Fruit fly (Drosophila melanogaster) whole organism, embryonic: ENCODE results near the gene inaE.
A peak's percentile ranks its signal among the peaks of the same experiment; 100 is the strongest.

Experiments
- Bteb2 ChIP-seq: fragments of 200-800 bp; sonication (Bioruptor generic); optimal IDR thresholded peaks from 2 replicates; lab custom pipeline; 2016; ENCODE audit warnings: missing biosample characterization, missing genetic modification characterization
- CG1024 ChIP-seq: fragments of 200-800 bp; sonication (Bioruptor generic); IDR thresholded peaks from 2 replicates; pipeline ENCODE4 v1.3.6; 2022; ENCODE audit warnings: missing biosample characterization, missing genetic modification characterization
- CG11560 ChIP-seq: fragments of 200-800 bp; sonication (Bioruptor generic); IDR thresholded peaks from 3 replicates; pipeline ENCODE4 v1.3.6; 2022; ENCODE audit warnings: missing biosample characterization, missing genetic modification characterization
- CG12219 ChIP-seq: fragments of 200-800 bp; sonication (Bioruptor generic); optimal IDR thresholded peaks from 3 replicates; lab custom pipeline; 2018; ENCODE audit warnings: missing biosample characterization, mild to moderate bottlenecking, missing genetic modification characterization
- CG12391 ChIP-seq: fragments of 200-800 bp; sonication (Bioruptor generic); optimal IDR thresholded peaks from 3 replicates; lab custom pipeline; 2018; ENCODE audit warnings: missing biosample characterization, mild to moderate bottlenecking, missing genetic modification characterization, moderate library complexity
- CG13287 ChIP-seq: fragments of 200-800 bp; sonication (Bioruptor generic); IDR thresholded peaks from 2 replicates; pipeline ENCODE4 v1.3.6; 2022; ENCODE audit warnings: missing biosample characterization, missing genetic modification characterization; ENCODE audit not compliant: partially characterized antibody
- CG14441 ChIP-seq: fragments of 200-800 bp; sonication (Bioruptor generic); IDR thresholded peaks from 2 replicates; pipeline ENCODE4 v1.3.6; 2022; ENCODE audit warnings: missing biosample characterization, missing genetic modification characterization
- CG14710 ChIP-seq: fragments of 200-800 bp; sonication (Bioruptor generic); optimal IDR thresholded peaks from 3 replicates; lab custom pipeline; 2019; ENCODE audit warnings: missing biosample characterization, mild to moderate bottlenecking, missing genetic modification characterization, moderate library complexity
- CG15269 ChIP-seq: fragments of 200-800 bp; sonication (Bioruptor generic); optimal IDR thresholded peaks from 2 replicates; lab custom pipeline; 2018; ENCODE audit warnings: missing biosample characterization, mild to moderate bottlenecking, missing genetic modification characterization, moderate library complexity
- CG1529 ChIP-seq: fragments of 200-800 bp; sonication (Bioruptor generic); optimal IDR thresholded peaks from 3 replicates; lab custom pipeline; 2018; ENCODE audit warnings: missing biosample characterization, missing genetic modification characterization
- CG15479 ChIP-seq: fragments of 200-800 bp; sonication (Bioruptor generic); optimal IDR thresholded peaks from 3 replicates; lab custom pipeline; 2019; ENCODE audit warnings: missing biosample characterization, mild to moderate bottlenecking, missing genetic modification characterization, moderate library complexity
- CG1603 ChIP-seq: fragments of 200-800 bp; sonication (Bioruptor generic); optimal IDR thresholded peaks from 2 replicates; lab custom pipeline; 2019; ENCODE audit warnings: missing biosample characterization, mild to moderate bottlenecking, missing genetic modification characterization, moderate library complexity
- CG3847 ChIP-seq: fragments of 200-800 bp; sonication (Bioruptor generic); IDR thresholded peaks from 2 replicates; pipeline ENCODE4 v1.3.6; 2022; ENCODE audit warnings: missing biosample characterization, missing genetic modification characterization
- CG6791 ChIP-seq: fragments of 200-800 bp; sonication (Bioruptor generic); IDR thresholded peaks from 3 replicates; pipeline ENCODE4 v1.3.6; 2022; ENCODE audit warnings: missing biosample characterization, missing genetic modification characterization; ENCODE audit not compliant: partially characterized antibody
- CG7556 ChIP-seq: fragments of 200-800 bp; sonication (Bioruptor generic); optimal IDR thresholded peaks from 2 replicates; lab custom pipeline; 2017; ENCODE audit warnings: missing biosample characterization, mild to moderate bottlenecking, missing genetic modification characterization
- CG8290 ChIP-seq, 3 experiments: fragments of 200-800 bp; sonication (Bioruptor generic); optimal IDR thresholded peaks; 2 replicates each; lab custom pipeline; 2016 to 2019; ENCODE audit warnings: missing biosample characterization in 3 of 3, missing genetic modification characterization in 3 of 3, mild to moderate bottlenecking in 2 of 3, moderate library complexity in 1 of 3
- CG9876 ChIP-seq: fragments of 200-800 bp; sonication (Bioruptor generic); optimal IDR thresholded peaks from 2 replicates; lab custom pipeline; 2016; ENCODE audit warnings: missing biosample characterization, missing genetic modification characterization
- CG9932 ChIP-seq: fragments of 200-800 bp; sonication (Bioruptor generic); IDR thresholded peaks from 2 replicates; pipeline ENCODE4 v1.3.6; 2022; ENCODE audit warnings: missing biosample characterization, missing genetic modification characterization
- CoRest ChIP-seq: fragments of 200-800 bp; sonication (Bioruptor generic); optimal IDR thresholded peaks from 3 replicates; lab custom pipeline; 2018; ENCODE audit warnings: missing biosample characterization, mild to moderate bottlenecking, missing genetic modification characterization, moderate library complexity
- CrebB ChIP-seq: fragments of 200-800 bp; sonication (Bioruptor generic); optimal IDR thresholded peaks from 3 replicates; lab custom pipeline; 2018; ENCODE audit warnings: missing biosample characterization, mild to moderate bottlenecking, missing genetic modification characterization
- Drgx ChIP-seq: fragments of 200-800 bp; sonication (Bioruptor generic); IDR thresholded peaks from 2 replicates; pipeline ENCODE4 v1.3.6; 2022; ENCODE audit warnings: missing biosample characterization, missing genetic modification characterization
- GATAe ChIP-seq: fragments of 200-800 bp; sonication (Bioruptor generic); conservative IDR thresholded peaks from 2 replicates; pipeline ENCODE4 v1.3.6; 2022; ENCODE audit warnings: missing biosample characterization, missing genetic modification characterization
- H15 ChIP-seq: fragments of 200-800 bp; sonication (Bioruptor generic); IDR thresholded peaks from 3 replicates; pipeline ENCODE4 v1.3.6; 2022; ENCODE audit warnings: missing biosample characterization, missing genetic modification characterization
- Hmr ChIP-seq: fragments of 200-800 bp; sonication (Bioruptor generic); optimal IDR thresholded peaks from 3 replicates; lab custom pipeline; 2017; ENCODE audit warnings: mild to moderate bottlenecking, missing biosample characterization, missing genetic modification reagents, missing genetic modification characterization
- Hr51 ChIP-seq, 2 experiments: fragments of 200-800 bp; sonication (Bioruptor generic); optimal IDR thresholded peaks; 2 replicates in 1 of 2; 3 replicates in 1 of 2; lab custom pipeline; 2016 to 2018; ENCODE audit warnings: missing biosample characterization in 2 of 2, missing genetic modification characterization in 2 of 2, mild to moderate bottlenecking in 1 of 2, moderate library complexity in 1 of 2
- Lpt ChIP-seq: fragments of >200 bp; optimal IDR thresholded peaks from 2 replicates; lab custom pipeline; 2018; ENCODE audit warnings: missing biosample characterization, missing genetic modification characterization
- Nf-YB ChIP-seq: fragments of 200-800 bp; sonication (Bioruptor generic); optimal IDR thresholded peaks from 3 replicates; lab custom pipeline; 2019; ENCODE audit warnings: missing biosample characterization, mild to moderate bottlenecking, missing genetic modification characterization, moderate library complexity
- Sry-β ChIP-seq: fragments of 200-800 bp; sonication (Bioruptor generic); optimal IDR thresholded peaks from 2 replicates; lab custom pipeline; 2018; ENCODE audit warnings: missing biosample characterization, mild to moderate bottlenecking, missing genetic modification characterization, moderate library complexity
- bigmax ChIP-seq: fragments of 200-800 bp; sonication (Bioruptor generic); optimal IDR thresholded peaks from 2 replicates; lab custom pipeline; 2018; ENCODE audit warnings: missing biosample characterization, mild to moderate bottlenecking, missing genetic modification characterization
- cato ChIP-seq: fragments of 200-800 bp; sonication (Bioruptor generic); optimal IDR thresholded peaks from 2 replicates; lab custom pipeline; 2016; ENCODE audit warnings: missing biosample characterization, missing genetic modification characterization, borderline replicate concordance
- ci ChIP-seq: fragments of 200-800 bp; sonication (Bioruptor generic); IDR thresholded peaks from 3 replicates; pipeline ENCODE4 v1.3.6; 2022; ENCODE audit warnings: missing biosample characterization, missing genetic modification characterization
- crc ChIP-seq: fragments of 200-800 bp; sonication (Bioruptor generic); optimal IDR thresholded peaks from 2 replicates; lab custom pipeline; 2016; ENCODE audit warnings: missing biosample characterization, missing genetic modification characterization
- croc ChIP-seq: fragments of 200-800 bp; sonication (Bioruptor generic); conservative IDR thresholded peaks from 3 replicates; pipeline ENCODE4 v1.3.6; 2022; ENCODE audit warnings: missing biosample characterization, missing genetic modification characterization
- esg ChIP-seq: fragments of 200-800 bp; sonication (Bioruptor generic); conservative IDR thresholded peaks from 2 replicates; pipeline ENCODE4 v1.3.6; 2022; ENCODE audit warnings: missing biosample characterization, missing genetic modification characterization
- eve ChIP-seq, 2 experiments: fragments of >200 bp; optimal IDR thresholded peaks; 2 replicates each; lab custom pipeline; 2017; ENCODE audit warnings: missing biosample characterization in 2 of 2, missing genetic modification characterization in 2 of 2
- gem ChIP-seq: fragments of 200-800 bp; sonication (Bioruptor generic); optimal IDR thresholded peaks from 2 replicates; lab custom pipeline; 2019; ENCODE audit warnings: missing biosample characterization, mild to moderate bottlenecking, missing genetic modification characterization, moderate library complexity
- hth ChIP-seq: fragments of >200 bp; optimal IDR thresholded peaks from 2 replicates; lab custom pipeline; 2017; ENCODE audit warnings: inconsistent platforms
- lov ChIP-seq, 2 experiments: fragments of 200-800 bp in 1 of 2; fragments of >200 bp in 1 of 2; sonication (Bioruptor generic) in 1 of 2; IDR thresholded peaks in 1 of 2; optimal IDR thresholded peaks in 1 of 2; 2 replicates in 1 of 2; 3 replicates in 1 of 2; pipeline versions ENCODE4 v1.3.6 to Lab custom; 2017 to 2022; ENCODE audit warnings: missing biosample characterization in 1 of 2, missing genetic modification characterization in 1 of 2
- nom ChIP-seq: fragments of 200-800 bp; sonication (Bioruptor generic); optimal IDR thresholded peaks from 2 replicates; lab custom pipeline; 2017; ENCODE audit warnings: missing biosample characterization, missing genetic modification characterization, mild to moderate bottlenecking, moderate library complexity, missing genetic modification reagents
- otp ChIP-seq: fragments of 200-800 bp; sonication (Bioruptor generic); IDR thresholded peaks from 3 replicates; pipeline ENCODE4, ENCODE4 v1.3.6; 2022; ENCODE audit warnings: missing biosample characterization, missing genetic modification characterization
- row ChIP-seq: fragments of 200-800 bp; sonication (Bioruptor generic); IDR thresholded peaks from 3 replicates; pipeline ENCODE4 v1.3.6; 2022; ENCODE audit warnings: missing biosample characterization, missing genetic modification characterization
- tio ChIP-seq: fragments of 200-800 bp; sonication (Bioruptor generic); optimal IDR thresholded peaks from 2 replicates; lab custom pipeline; 2017; ENCODE audit warnings: missing biosample characterization, missing genetic modification characterization, inconsistent platforms
- tll ChIP-seq, 2 experiments: fragments of 200-800 bp in 1 of 2; fragments of >200 bp in 1 of 2; sonication (Bioruptor generic) in 1 of 2; optimal IDR thresholded peaks; 2 replicates each; lab custom pipeline; 2017 to 2019; ENCODE audit warnings: missing biosample characterization in 2 of 2, missing genetic modification characterization in 2 of 2, mild to moderate bottlenecking in 1 of 2, moderate library complexity in 1 of 2
- toy ChIP-seq: fragments of 200-800 bp; sonication (Bioruptor generic); IDR thresholded peaks from 2 replicates; pipeline ENCODE4 v1.3.6; 2022; ENCODE audit warnings: missing biosample characterization, missing genetic modification characterization
- tx ChIP-seq: fragments of 200-800 bp; sonication (Bioruptor generic); optimal IDR thresholded peaks from 2 replicates; lab custom pipeline; 2016; ENCODE audit warnings: missing biosample characterization, missing genetic modification characterization
- usp ChIP-seq: fragments of >200 bp; optimal IDR thresholded peaks from 2 replicates; lab custom pipeline; 2017; ENCODE audit warnings: missing biosample characterization, missing genetic modification characterization
- vfl ChIP-seq: fragments of 200-800 bp; sonication (Bioruptor generic); optimal IDR thresholded peaks from 2 replicates; lab custom pipeline; 2016; ENCODE audit warnings: missing biosample characterization, missing genetic modification characterization
- vvl ChIP-seq: fragments of 200-800 bp; sonication (Bioruptor generic); IDR thresholded peaks from 2 replicates; pipeline ENCODE4 v1.3.6; 2022; ENCODE audit warnings: missing biosample characterization, missing genetic modification characterization

The inaE gene

DNA sequence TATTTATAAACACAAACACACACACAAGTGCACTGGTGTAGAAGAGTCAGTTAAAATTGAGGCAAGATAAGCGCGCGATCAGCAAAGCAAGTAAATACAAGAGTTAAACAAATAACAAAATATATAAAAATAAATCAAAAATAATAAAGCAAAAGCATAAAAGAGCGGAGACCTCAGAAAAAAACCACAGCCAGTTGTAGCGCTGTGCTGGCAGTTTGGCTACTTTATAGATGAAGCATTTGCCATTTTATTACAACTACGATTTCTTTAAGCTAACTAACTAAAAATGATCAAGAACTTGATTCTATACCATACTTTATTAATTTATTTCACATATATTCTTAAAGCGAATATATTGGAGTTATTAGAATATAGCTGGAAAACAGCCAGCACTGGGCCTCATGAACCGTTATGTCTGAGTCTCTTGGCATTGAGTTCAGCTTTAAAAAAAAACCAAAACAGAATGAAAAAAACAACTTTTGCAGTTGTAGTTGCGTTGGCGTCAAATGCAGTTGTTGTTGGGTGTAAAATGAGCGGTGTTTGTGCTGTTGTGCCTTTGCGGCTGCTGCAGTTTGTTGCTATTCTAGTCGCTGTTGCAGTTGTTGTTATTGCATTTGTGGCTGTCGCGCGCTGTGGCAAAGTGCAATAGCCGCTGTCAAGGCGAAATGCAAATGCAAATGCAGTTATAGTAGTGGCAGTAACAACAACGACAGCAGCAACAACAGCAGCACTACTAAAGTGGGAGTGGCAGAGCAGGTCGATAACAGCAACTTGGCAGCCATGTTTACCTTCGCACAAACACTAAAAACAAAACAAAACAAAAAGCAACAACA lies 35.7 kb upstream of the inaE start (continued):
- no peak for TF ChIP-seq nom (GFP tag; lab: Kevin White, UChicago)
- no peak for TF ChIP-seq CG11560 (tag; lab: Robert Waterston, UW)
- 0 out of 2 replicates have a peak, but pooled peaks have one; percentile 15 for TF ChIP-seq Drgx
- no peak for TF ChIP-seq otp (GFP tag; lab: Robert Waterston, UW)
- TF ChIP-seq croc (GFP tag; lab: Robert Waterston, UW): no peak
- TF ChIP-seq CG14710 (tag; lab: Kevin White, UChicago): no peak
- no peak for TF ChIP-seq CG7556 (GFP tag; lab: Kevin White, UChicago)
- no peak for TF ChIP-seq CG1603
- TF ChIP-seq CG13287 (GFP tag; lab: Robert Waterston, UW): no peak
- no peak for TF ChIP-seq CG8290 (GFP tag; optimal IDR thresholded peaks at IDR 0.05; lab: Kevin White, UChicago)
- no peak for TF ChIP-seq CG8290 (tag; optimal IDR thresholded peaks at IDR 0.05; lab: Kevin White, UChicago)
- no peak for TF ChIP-seq Lpt
- no peak for TF ChIP-seq Hmr (GFP tag; lab: Kevin White, UChicago)
- TF ChIP-seq CG1024: no peak
- no peak for TF ChIP-seq CoRest (tag; lab: Kevin White, UChicago)
- TF ChIP-seq CG9932 (GFP tag; lab: Robert Waterston, UW): no peak
- TF ChIP-seq ci (GFP tag; lab: Robert Waterston, UW): no peak
- no peak for TF ChIP-seq vfl
- TF ChIP-seq Nf-YB (GFP tag; lab: Kevin White, UChicago): no peak
- TF ChIP-seq H15 (GFP tag; lab: Robert Waterston, UW): no peak
- no peak for TF ChIP-seq CG3847 (GFP tag; lab: Robert Waterston, UW)
- no peak for TF ChIP-seq usp (GFP tag; lab: Kevin White, UChicago)
- no peak for TF ChIP-seq tio (GFP tag; lab: Kevin White, UChicago)
- TF ChIP-seq crc (GFP tag; lab: Kevin White, UChicago): no peak
- TF ChIP-seq CG15479 (GFP tag; lab: Kevin White, UChicago): no peak
- peak; percentile 5 for TF ChIP-seq CG1529 (GFP tag; lab: Kevin White, UChicago)
- TF ChIP-seq Sry-β: peak; percentile 83
- no peak for TF ChIP-seq esg (GFP tag; lab: Robert Waterston, UW)
- no peak for TF ChIP-seq GATAe (GFP tag; lab: Robert Waterston, UW)
- TF ChIP-seq cato (GFP tag; lab: Kevin White, UChicago): no peak
- no peak for TF ChIP-seq CG15269 (tag; lab: Kevin White, UChicago)
- TF ChIP-seq CrebB: no peak
- TF ChIP-seq lov (optimal IDR thresholded peaks at IDR 0.05; lab: Kevin White, UChicago): no peak
- TF ChIP-seq lov (GFP tag; IDR thresholded peaks at IDR 0.05; lab: Robert Waterston, UW): no peak
- no peak for TF ChIP-seq hth (lab: Kevin White, UChicago)
- peak; percentile 66; the same call in 2 of the 3 replicates for TF ChIP-seq row (GFP tag; lab: Robert Waterston, UW)
- no peak for TF ChIP-seq tx (GFP tag; lab: Kevin White, UChicago)
- no peak for TF ChIP-seq CG12219 (GFP tag; lab: Kevin White, UChicago)
- TF ChIP-seq Bteb2 (GFP tag; lab: Kevin White, UChicago): no peak
- TF ChIP-seq eve (GFP tag; optimal IDR thresholded peaks at IDR 0.05; lab: Kevin White, UChicago): peak in 1 of 2 experiments; percentile 59
- peak in 1 of 2 experiments; percentile 1 for TF ChIP-seq Hr51 (GFP tag; optimal IDR thresholded peaks at IDR 0.05; lab: Kevin White, UChicago)
- TF ChIP-seq CG14441: no peak
- TF ChIP-seq gem (tag; lab: Kevin White, UChicago): peak; percentile 14
- no peak for TF ChIP-seq tll (GFP tag; optimal IDR thresholded peaks at IDR 0.05; lab: Kevin White, UChicago)
- TF ChIP-seq bigmax: no peak
- no peak for TF ChIP-seq CG9876
- TF ChIP-seq toy: no peak
- no peak for TF ChIP-seq CG6791 (GFP tag; lab: Robert Waterston, UW)
- 0 out of 2 replicates have a peak, but pooled peaks have one; percentile 9 for TF ChIP-seq vvl (GFP tag; lab: Robert Waterston, UW)
- TF ChIP-seq CG12391 (tag; lab: Kevin White, UChicago): no peak
